Worm (Caenorhabditis elegans): ENCODE data around the gene lgc-37.

ce11 chrIII:12821331-12821730 lies 36.4 kb downstream of the lgc-37 start:
- no peak for TF ChIP-seq fos-1 (tag; optimal IDR thresholded peaks at IDR 0.05)
- TF ChIP-seq skn-1 (tag; optimal IDR thresholded peaks at IDR 0.05), result no peak
- no peak for TF ChIP-seq ztf-1 (GFP tag; conservative IDR thresholded peaks at IDR 0.05)
- TF ChIP-seq ama-1 (optimal IDR thresholded peaks at IDR 0.05), result no peak
